Worm (Caenorhabditis elegans): Measurements from ENCODE around the gene gnrr-3.

The gnrr-3 gene

DNA sequence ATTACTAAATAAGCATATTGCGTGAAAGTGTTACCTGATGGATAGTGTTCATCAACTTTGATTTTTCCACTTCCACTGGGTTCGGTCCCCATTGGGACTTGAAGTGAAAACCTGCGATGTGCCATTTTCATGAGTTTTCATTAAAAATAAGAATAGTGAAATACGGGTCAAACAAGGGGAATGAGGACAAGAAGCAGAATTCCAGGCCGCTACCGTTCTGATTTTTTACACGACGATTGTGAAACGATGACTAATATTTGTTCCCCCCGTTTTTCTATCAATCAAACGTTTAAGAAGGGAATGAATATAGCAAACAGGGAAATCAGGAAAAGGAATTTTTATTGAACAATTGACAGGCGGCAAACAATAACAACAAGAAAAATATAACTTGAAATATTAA lies 20.4 kb downstream of the gnrr-3 start, which contains the start of gene mlck-1:
mlck-1 (minus strand) TSS at position 101 of the 400 bp plus-strand sequence.
- no peak for TF ChIP-seq zfp-3 (GFP tag; conservative IDR thresholded peaks at IDR 0.05)
- no peak for TF ChIP-seq zag-1 (tag; optimal IDR thresholded peaks at IDR 0.05)
- TF ChIP-seq pha-4 (GFP tag; IDR thresholded peaks at IDR 0.05): no peak
- no peak for TF ChIP-seq pha-4 (tag; optimal IDR thresholded peaks at IDR 0.05)
- TF ChIP-seq madf-5 (GFP tag; IDR thresholded peaks at IDR 0.05): no peak
- no peak for TF ChIP-seq gei-8 (GFP tag; optimal IDR thresholded peaks at IDR 0.05)

DNA sequence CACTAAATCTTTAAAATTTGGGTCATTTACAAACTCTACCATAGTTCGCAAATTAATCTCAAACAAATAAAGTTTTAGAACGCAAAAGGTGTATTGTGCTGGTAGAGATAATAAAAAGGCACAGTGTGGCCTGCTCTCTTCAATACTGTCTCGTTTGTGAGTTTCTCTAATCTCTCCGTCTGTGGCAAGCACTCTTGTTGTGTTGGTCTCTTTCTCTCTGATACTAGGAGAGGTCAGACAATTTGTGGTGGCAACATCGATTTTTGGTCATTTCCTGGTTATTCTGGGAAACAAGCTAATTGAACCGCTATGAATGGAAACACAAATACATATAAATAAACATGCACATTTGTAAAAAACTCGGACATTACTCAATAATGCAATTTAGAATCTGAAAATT lies 25.0 kb downstream of the gnrr-3 start, which contains the start of gene ZC373.5:
ZC373.5 (minus strand) TSS at position 159 of the 400 bp plus-strand sequence.
- TF ChIP-seq mxl-2 (GFP tag; conservative IDR thresholded peaks at IDR 0.05): no peak
- no peak for TF ChIP-seq egl-43 (GFP tag; IDR thresholded peaks at IDR 0.05)
- no peak for TF ChIP-seq rbr-2 (tag; optimal IDR thresholded peaks at IDR 0.05)
- peak; percentile 29 for TF ChIP-seq nhr-6 (tag; optimal IDR thresholded peaks at IDR 0.05)
- TF ChIP-seq lin-39 (tag; optimal IDR thresholded peaks at IDR 0.05): no peak
- no peak for TF ChIP-seq ceh-44 (GFP tag; IDR thresholded peaks at IDR 0.05)
- TF ChIP-seq mdl-1 (tag; optimal IDR thresholded peaks at IDR 0.05): peak in 1 of 2 experiments; percentile 11
- peak; percentile 79 for TF ChIP-seq dve-1 (tag; optimal IDR thresholded peaks at IDR 0.05; ENCODE audit: insufficient read depth)
- TF ChIP-seq nhr-102 (tag; optimal IDR thresholded peaks at IDR 0.05): peak; percentile 1
- no peak for TF ChIP-seq F26F4.8 (GFP tag; conservative IDR thresholded peaks at IDR 0.05)
- peak; percentile 9 for TF ChIP-seq mep-1 (tag; optimal IDR thresholded peaks at IDR 0.05)
- TF ChIP-seq dpl-1 (GFP tag; optimal IDR thresholded peaks at IDR 0.05): no peak
- TF ChIP-seq ZK337.2 (GFP tag; IDR thresholded peaks at IDR 0.05): no peak
- no peak for TF ChIP-seq Y75B8A.6 (GFP tag; IDR thresholded peaks at IDR 0.05)
- TF ChIP-seq mes-2 (tag; optimal IDR thresholded peaks at IDR 0.05; ENCODE audit: poor library complexity, severe bottlenecking): peak; percentile 41
- no peak for TF ChIP-seq snpc-1.2 (GFP tag; IDR thresholded peaks at IDR 0.05)
- TF ChIP-seq zag-1 (tag; optimal IDR thresholded peaks at IDR 0.05): no peak
- peak in 1 of 2 experiments; percentile 32 for TF ChIP-seq lsy-2 (tag; optimal IDR thresholded peaks at IDR 0.05)
- no peak for TF ChIP-seq lir-3 (tag; optimal IDR thresholded peaks at IDR 0.05)
- TF ChIP-seq hlh-30 (tag; optimal IDR thresholded peaks at IDR 0.05; ENCODE audit: insufficient read depth): peak; percentile 46
- peak; percentile 58 for TF ChIP-seq dmd-6 (GFP tag; IDR thresholded peaks at IDR 0.05)
- peak; percentile 77 for TF ChIP-seq nhr-28 (tag; optimal IDR thresholded peaks at IDR 0.05)
- no peak for TF ChIP-seq set-16 (GFP tag; IDR thresholded peaks at IDR 0.05)
- TF ChIP-seq hlh-11 (tag; optimal IDR thresholded peaks at IDR 0.05): peak; percentile 60
- TF ChIP-seq daf-16 (GFP tag; optimal IDR thresholded peaks at IDR 0.05): no peak
- peak; percentile 87 for TF ChIP-seq daf-16 (tag; optimal IDR thresholded peaks at IDR 0.05)
- no peak for TF ChIP-seq ztf-7 (tag; optimal IDR thresholded peaks at IDR 0.05)
- TF ChIP-seq lin-38 (GFP tag; IDR thresholded peaks at IDR 0.05): no peak
- no peak for TF ChIP-seq dmd-8 (GFP tag; IDR thresholded peaks at IDR 0.05)
- peak; percentile 50 for TF ChIP-seq pqm-1 (tag; optimal IDR thresholded peaks at IDR 0.05)
- no peak for TF ChIP-seq spr-3 (GFP tag; optimal IDR thresholded peaks at IDR 0.05)
- TF ChIP-seq lin-29 (GFP tag; IDR thresholded peaks at IDR 0.05): no peak
- TF ChIP-seq ceh-62 (tag; optimal IDR thresholded peaks at IDR 0.05): no peak

DNA sequence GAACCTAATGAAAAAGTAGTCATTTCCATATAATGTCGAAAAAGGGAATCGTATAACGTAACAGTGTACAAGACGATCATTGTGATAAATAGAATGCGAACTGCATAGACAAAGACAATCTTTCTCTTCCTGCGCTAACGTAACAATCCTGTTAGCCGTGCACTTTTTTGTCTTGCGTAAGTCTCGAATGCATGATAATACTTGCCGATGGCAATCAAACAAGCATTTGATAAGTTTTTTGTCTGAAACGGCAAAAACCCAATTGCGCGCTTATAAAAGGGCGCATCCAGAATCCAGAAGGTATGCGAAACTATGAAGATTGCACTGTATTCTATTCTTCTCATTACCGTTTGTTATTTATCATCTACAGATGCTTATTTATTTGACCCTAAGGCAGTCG lies 25.7 kb downstream of the gnrr-3 start, which contains the start of gene dao-4:
dao-4 (plus strand) TSS at position 301 of the 400 bp plus-strand sequence.
- no peak for TF ChIP-seq pqm-1 (tag; optimal IDR thresholded peaks at IDR 0.05)
- no peak for TF ChIP-seq nhr-28 (tag; optimal IDR thresholded peaks at IDR 0.05)
- TF ChIP-seq lin-39 (tag; optimal IDR thresholded peaks at IDR 0.05): no peak
- no peak for TF ChIP-seq attf-4 (tag; optimal IDR thresholded peaks at IDR 0.05)
- no peak for TF ChIP-seq daf-8 (GFP tag; IDR thresholded peaks at IDR 0.05)
- no peak for TF ChIP-seq ces-1 (GFP tag; optimal IDR thresholded peaks at IDR 0.05)
- no peak for TF ChIP-seq nhr-11 (tag; optimal IDR thresholded peaks at IDR 0.05)
- no peak for TF ChIP-seq Y48G9A.11 (GFP tag; IDR thresholded peaks at IDR 0.05)
- TF ChIP-seq tra-1 (GFP tag; IDR thresholded peaks at IDR 0.05): no peak
- TF ChIP-seq spr-1 (tag; optimal IDR thresholded peaks at IDR 0.05): no peak
- TF ChIP-seq aha-1 (tag): no peak
- no peak for TF ChIP-seq nhr-77 (tag; optimal IDR thresholded peaks at IDR 0.05)
- no peak for TF ChIP-seq unc-39 (tag; optimal IDR thresholded peaks at IDR 0.05)
- TF ChIP-seq mxl-2 (GFP tag; conservative IDR thresholded peaks at IDR 0.05): no peak
- no peak for TF ChIP-seq nhr-48 (tag; optimal IDR thresholded peaks at IDR 0.05)
- TF ChIP-seq ceh-62 (tag; optimal IDR thresholded peaks at IDR 0.05): no peak
- no peak for TF ChIP-seq ceh-44 (GFP tag; IDR thresholded peaks at IDR 0.05)

Measured in whole organism, L4 larva.